Worm (Caenorhabditis elegans) whole organism, L4/young adult: Measurements from ENCODE around the gene clec-189.
"Not testable (repeated sequence)": the region's sequence is repeated elsewhere in the genome, so short reads cannot be mapped to it uniquely, and the experiment has no call there.

Experiments used
- W03F9.2 ChIP-seq: fragments of 150-350 bp; optimal IDR thresholded peaks from 2 replicates; lab custom pipeline; 2014; ENCODE audit warnings: missing biosample characterization, missing genetic modification characterization
- dao-5 ChIP-seq: sonication (generic microtip); optimal IDR thresholded peaks from 2 replicates; lab custom pipeline; 2016; ENCODE audit warnings: missing genotype, missing genetic modification characterization, moderate library complexity, missing compliant biosample characterization
- him-1 ChIP-seq: sonication (generic microtip); optimal IDR thresholded peaks from 2 replicates; lab custom pipeline; 2016; ENCODE audit warnings: missing genotype, missing genetic modification reagents, missing genetic modification characterization, missing compliant biosample characterization

The clec-189 gene

ce11 chrIV:15120746-15121145 lies at the start of gene clec-189:
TSS of gene clec-189 (plus strand) at chrIV:15120837.
- TF ChIP-seq dao-5 (no peak), W03F9.2 (no peak), him-1 (tag; lab: Kevin White, UChicago) (no peak)

ce11 chrIV:15074392-15074791 lies 46.2 kb upstream of the clec-189 start, which contains the start of gene srt-50:
TSS of gene srt-50 (plus strand) at chrIV:15074692.
- no peak for TF ChIP-seq dao-5
- no peak for TF ChIP-seq W03F9.2
- TF ChIP-seq him-1 (tag; lab: Kevin White, UChicago): no peak

ce11 chrIV:15098294-15098693 lies 22.3 kb upstream of the clec-189 start, which contains the start of gene srt-49:
TSS of gene srt-49 (minus strand) at chrIV:15098394.
- TF ChIP-seq him-1 (tag; lab: Kevin White, UChicago) (no peak), W03F9.2 (no peak), dao-5 (no peak)

ce11 chrIV:15103224-15103679 lies 17.4 kb upstream of the clec-189 start, which contains the start of gene srt-44:
TSS of gene srt-44 (plus strand) at chrIV:15103629.
- TF ChIP-seq W03F9.2 (no peak), dao-5 (no peak), him-1 (tag; lab: Kevin White, UChicago) (no peak)

- no peak for TF ChIP-seq dao-5
- no peak for TF ChIP-seq him-1 (tag; lab: Kevin White, UChicago)
- no peak for TF ChIP-seq W03F9.2
Observed at ce11 chrIV:15107218-15107617, 13.4 kb upstream of the clec-189 start.

ce11 chrIV:15108475-15108874 lies 12.2 kb upstream of the clec-189 start, which contains the start of gene M199.2:
TSS of gene M199.2 (plus strand) at chrIV:15108775.
- TF ChIP-seq him-1 (tag; lab: Kevin White, UChicago) (no peak), W03F9.2 (no peak)

- TF ChIP-seq him-1 (tag; lab: Kevin White, UChicago) (no peak), dao-5 (no peak), W03F9.2 (no peak)
Observed at ce11 chrIV:15113117-15113516, 7.5 kb upstream of the clec-189 start, which contains the start of gene M199.134. TSS of gene M199.134 (minus strand) at chrIV:15113217.

- TF ChIP-seq him-1 (tag; lab: Kevin White, UChicago) (no peak), dao-5 (no peak), W03F9.2 (no peak)
Observed at ce11 chrIV:15114324-15114723, 6.3 kb upstream of the clec-189 start, which contains the start of gene M199.135. TSS of gene M199.135 (plus strand) at chrIV:15114624.

- TF ChIP-seq him-1 (tag; lab: Kevin White, UChicago) (no peak), dao-5 (no peak), W03F9.2 (no peak)
Observed at ce11 chrIV:15118390-15118789, 2.2 kb upstream of the clec-189 start, which contains the start of gene M199.136. TSS of gene M199.136 (plus strand) at chrIV:15118690.

- TF ChIP-seq him-1 (tag; lab: Kevin White, UChicago) (no peak), dao-5 (no peak), W03F9.2 (no peak)
Observed at ce11 chrIV:15119268-15119667, 1.4 kb upstream of the clec-189 start.

ce11 chrIV:15122882-15123281 lies 2.2 kb downstream of the clec-189 start, which contains the start of gene M199.7:
TSS of gene M199.7 (plus strand) at chrIV:15123182.
- TF ChIP-seq him-1 (tag; lab: Kevin White, UChicago) (no peak), dao-5 (no peak), W03F9.2 (no peak)

- no peak for TF ChIP-seq him-1 (tag; lab: Kevin White, UChicago)
- TF ChIP-seq W03F9.2: no peak
- no peak for TF ChIP-seq dao-5
Observed at ce11 chrIV:15126021-15126420, 5.4 kb downstream of the clec-189 start, which contains the start of gene clec-190. TSS of gene clec-190 (minus strand) at chrIV:15126121.

ce11 chrIV:15127731-15128130 lies 7.1 kb downstream of the clec-189 start, which contains the start of gene M199.9:
TSS of gene M199.9 (minus strand) at chrIV:15127831.
- TF ChIP-seq him-1 (tag; lab: Kevin White, UChicago) (no peak), dao-5 (no peak), W03F9.2 (no peak)

- no peak for TF ChIP-seq dao-5
- no peak for TF ChIP-seq him-1 (tag; lab: Kevin White, UChicago)
- TF ChIP-seq W03F9.2: no peak
Observed at ce11 chrIV:15131697-15132096, 11.1 kb downstream of the clec-189 start, which contains the start of gene col-135. TSS of gene col-135 (minus strand) at chrIV:15131797.

- not testable (repeated sequence) for TF ChIP-seq W03F9.2; him-1 (tag; lab: Kevin White, UChicago); dao-5
Observed at ce11 chrIV:15133899-15134298, 13.3 kb downstream of the clec-189 start, which contains the start of gene M199.8. TSS of gene M199.8 (minus strand) at chrIV:15133999.
